Fruit fly (Drosophila melanogaster): ENCODE measurements around the gene RpS15Aa.

dm6 chrX:13370826-13371703 is 33.6 kb upstream of the RpS15Aa start:
- no peak for TF ChIP-seq Myc (optimal IDR thresholded peaks at IDR 0.05)
- no peak for TF ChIP-seq h (optimal IDR thresholded peaks at IDR 0.05)
- TF ChIP-seq psq (optimal IDR thresholded peaks at IDR 0.05) = no peak
- TF ChIP-seq ttk (optimal IDR thresholded peaks at IDR 0.05) = no peak

Data from Kc167 (cell line).